Fruit fly (Drosophila melanogaster) whole organism, wandering third instar larva: Measurements from ENCODE around the gene Hayan.

Source experiments
- Abd-B ChIP-seq: fragments of >200 bp; optimal IDR thresholded peaks from 2 replicates; lab custom pipeline; 2017; ENCODE audit warnings: missing biosample characterization, missing genetic modification characterization
- CG32264 ChIP-seq: fragments of 200-800 bp; sonication (Bioruptor generic); optimal IDR thresholded peaks from 2 replicates; lab custom pipeline; 2016; ENCODE audit warnings: missing biosample characterization, missing genetic modification characterization
- CG9705 ChIP-seq: fragments of 200-800 bp; sonication (Bioruptor generic); optimal IDR thresholded peaks from 2 replicates; lab custom pipeline; 2018; ENCODE audit warnings: missing biosample characterization, mild to moderate bottlenecking, missing genetic modification characterization
- CrebA ChIP-seq: fragments of 200-800 bp; sonication (Bioruptor generic); optimal IDR thresholded peaks from 2 replicates; lab custom pipeline; 2016; ENCODE audit warnings: missing biosample characterization, mild to moderate bottlenecking, missing genetic modification characterization, borderline replicate concordance
- Dfd ChIP-seq: fragments of >200 bp; optimal IDR thresholded peaks from 2 replicates; lab custom pipeline; 2017; ENCODE audit warnings: missing biosample characterization, missing genetic modification characterization
- Dif ChIP-seq: fragments of 200-275, 200-300 bp; sonication (Bioruptor generic); optimal IDR thresholded peaks from 2 replicates; lab custom pipeline; 2018; ENCODE audit warnings: missing biosample characterization, missing genetic modification characterization; ENCODE audit not compliant: partially characterized antibody
- GATAd ChIP-seq: sonication (Bioruptor generic); optimal IDR thresholded peaks from 2 replicates; lab custom pipeline; 2016; ENCODE audit warnings: missing biosample characterization, missing genetic modification characterization
- HLH106 ChIP-seq: fragments of 200-800 bp; optimal IDR thresholded peaks from 3 replicates; lab custom pipeline; 2019; ENCODE audit warnings: missing biosample characterization, mild to moderate bottlenecking, missing genetic modification characterization, moderate library complexity
- Hnf4 ChIP-seq: fragments of 200-800 bp; sonication (Bioruptor generic); optimal IDR thresholded peaks from 2 replicates; lab custom pipeline; 2016; ENCODE audit warnings: missing biosample characterization, mild to moderate bottlenecking, missing genetic modification characterization
- Hr78 ChIP-seq: fragments of >200 bp; optimal IDR thresholded peaks from 2 replicates; lab custom pipeline; 2017; ENCODE audit warnings: missing biosample characterization, missing genetic modification characterization
- Hr83 ChIP-seq: fragments of 200-300 bp; sonication (Bioruptor generic); optimal IDR thresholded peaks from 2 replicates; lab custom pipeline; 2016; ENCODE audit warnings: missing biosample characterization, mild to moderate bottlenecking, missing genetic modification characterization, moderate library complexity; ENCODE audit not compliant: poor library complexity, severe bottlenecking
- Jra ChIP-seq: sonication (Bioruptor generic); optimal IDR thresholded peaks from 2 replicates; lab custom pipeline; 2016; ENCODE audit warnings: missing biosample characterization, missing genetic modification characterization
- N ChIP-seq: fragments of >200 bp; optimal IDR thresholded peaks from 2 replicates; lab custom pipeline; 2018; ENCODE audit warnings: missing biosample characterization, missing external identifiers, missing genetic modification characterization
- OdsH ChIP-seq: fragments of 200-800 bp; sonication (Bioruptor generic); optimal IDR thresholded peaks from 2 replicates; lab custom pipeline; 2016; ENCODE audit warnings: missing biosample characterization, mild to moderate bottlenecking, missing genetic modification characterization
- Rel ChIP-seq, 2 experiments: fragments of 200-800 bp; sonication (Bioruptor generic) in 1 of 2; optimal IDR thresholded peaks; 2 replicates in 1 of 2; 3 replicates in 1 of 2; lab custom pipeline; 2016 to 2019; ENCODE audit warnings: mild to moderate bottlenecking in 2 of 2, missing biosample characterization in 2 of 2, missing genetic modification characterization in 2 of 2, moderate library complexity in 1 of 2
- Sp1 ChIP-seq: fragments of 200-800 bp; sonication (Bioruptor generic); optimal IDR thresholded peaks from 3 replicates; lab custom pipeline; 2019; ENCODE audit warnings: missing biosample characterization, mild to moderate bottlenecking, missing genetic modification characterization, moderate library complexity
- Vsx2 ChIP-seq: fragments of 200-300, 225-300 bp; sonication (Bioruptor generic); optimal IDR thresholded peaks from 2 replicates; lab custom pipeline; 2018; ENCODE audit warnings: missing biosample characterization, missing genetic modification characterization; ENCODE audit not compliant: partially characterized antibody
- brk ChIP-seq: fragments of 200-800 bp; sonication (Bioruptor generic); optimal IDR thresholded peaks from 2 replicates; lab custom pipeline; 2016; ENCODE audit warnings: missing biosample characterization, mild to moderate bottlenecking, missing genetic modification characterization
- dl ChIP-seq, 2 experiments: fragments of 175-275, 200-275 bp in 1 of 2; fragments of 200-275 bp in 1 of 2; sonication (Bioruptor generic); optimal IDR thresholded peaks; lab custom pipeline; 2018; ENCODE audit warnings: mild to moderate bottlenecking in 2 of 2, missing biosample characterization in 2 of 2, missing genetic modification characterization in 2 of 2, moderate library complexity in 2 of 2; ENCODE audit not compliant: partially characterized antibody in 2 of 2, insufficient read depth in 1 of 2
- ey ChIP-seq: fragments of 200-800 bp; sonication (Bioruptor generic); optimal IDR thresholded peaks from 2 replicates; lab custom pipeline; 2016; ENCODE audit warnings: missing biosample characterization, missing genetic modification characterization
- foxo ChIP-seq, 2 experiments: fragments of 200-800 bp; sonication (Bioruptor generic); optimal IDR thresholded peaks; 2 replicates in 1 of 2; 3 replicates in 1 of 2; lab custom pipeline; 2016 to 2017; ENCODE audit warnings: missing biosample characterization in 2 of 2, missing genetic modification characterization in 2 of 2
- fru ChIP-seq: fragments of 200-800 bp; sonication (Bioruptor generic); optimal IDR thresholded peaks from 3 replicates; lab custom pipeline; 2016; ENCODE audit warnings: missing biosample characterization, mild to moderate bottlenecking, missing genetic modification characterization
- h ChIP-seq: fragments of 200-800 bp; sonication (Bioruptor generic); optimal IDR thresholded peaks from 3 replicates; lab custom pipeline; 2016; ENCODE audit warnings: missing biosample characterization, mild to moderate bottlenecking, missing genetic modification characterization
- jim ChIP-seq: fragments of 175-275, 200-325 bp; sonication (Bioruptor generic); optimal IDR thresholded peaks from 2 replicates; lab custom pipeline; 2016; ENCODE audit warnings: missing biosample characterization, mild to moderate bottlenecking, missing genetic modification characterization
- lola ChIP-seq: fragments of >200 bp; optimal IDR thresholded peaks from 2 replicates; lab custom pipeline; 2017; ENCODE audit warnings: missing biosample characterization, missing genetic modification characterization
- pan ChIP-seq: fragments of >200 bp; optimal IDR thresholded peaks from 2 replicates; lab custom pipeline; 2017
- psq ChIP-seq: fragments of 200-800 bp; sonication (Bioruptor generic); optimal IDR thresholded peaks from 3 replicates; lab custom pipeline; 2017; ENCODE audit warnings: missing biosample characterization, mild to moderate bottlenecking, missing genetic modification characterization, moderate library complexity
- rgr ChIP-seq: fragments of 200-800 bp; sonication (Bioruptor generic); optimal IDR thresholded peaks from 3 replicates; lab custom pipeline; 2016; ENCODE audit warnings: missing biosample characterization, mild to moderate bottlenecking, missing genetic modification characterization
- sage ChIP-seq: fragments of 200-800 bp; sonication (Bioruptor generic); optimal IDR thresholded peaks from 2 replicates; lab custom pipeline; 2016; ENCODE audit warnings: missing biosample characterization, mild to moderate bottlenecking, missing genetic modification characterization
- sv ChIP-seq: fragments of 200-800 bp; sonication (Bioruptor generic); optimal IDR thresholded peaks from 3 replicates; lab custom pipeline; 2016; ENCODE audit warnings: missing biosample characterization, missing genetic modification characterization
- usp ChIP-seq: fragments of >200 bp; optimal IDR thresholded peaks from 2 replicates; lab custom pipeline; 2017; ENCODE audit warnings: missing biosample characterization, missing genetic modification characterization
- woc ChIP-seq: sonication (Bioruptor generic); optimal IDR thresholded peaks from 2 replicates; lab custom pipeline; 2016; ENCODE audit warnings: missing biosample characterization, mild to moderate bottlenecking, missing genetic modification characterization

Hayan gene

DNA sequence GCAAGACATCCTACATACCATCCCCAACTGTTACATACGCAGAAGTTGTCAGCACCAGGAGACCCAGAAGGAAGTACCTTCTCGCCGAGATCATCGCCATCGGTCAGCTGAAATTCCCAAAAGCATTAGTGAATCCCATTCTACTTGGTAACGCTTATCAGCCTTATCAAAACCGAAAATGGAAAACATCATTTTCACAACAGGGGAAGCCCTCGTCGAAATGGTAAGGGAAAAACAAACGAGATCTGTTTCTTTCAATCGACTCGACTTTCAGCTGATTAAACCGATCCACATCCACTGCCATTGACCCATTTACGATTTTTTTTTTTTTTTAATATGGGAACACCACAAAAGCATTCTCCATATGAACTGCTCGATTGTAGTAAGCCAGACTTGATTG, 1.0 kb downstream of the Hayan start:
- TF ChIP-seq foxo (GFP tag; optimal IDR thresholded peaks at IDR 0.05; lab: Kevin White, UChicago) (no peak), Hr83 (GFP tag; lab: Kevin White, UChicago) (no peak), sv (GFP tag; lab: Kevin White, UChicago) (no peak), Dif (GFP tag; lab: Kevin White, UChicago) (no peak), dl (GFP tag; optimal IDR thresholded peaks at IDR 0.05; lab: Kevin White, UChicago; ENCODE audit: insufficient read depth in 1 of 2, partially characterized antibody in 2 of 2) (no peak), fru (GFP tag; lab: Kevin White, UChicago) (no peak), Rel (GFP tag; optimal IDR thresholded peaks at IDR 0.05; lab: Kevin White, UChicago) (no peak), Rel (tag; optimal IDR thresholded peaks at IDR 0.05; lab: Kevin White, UChicago) (peak; percentile 92)

DNA sequence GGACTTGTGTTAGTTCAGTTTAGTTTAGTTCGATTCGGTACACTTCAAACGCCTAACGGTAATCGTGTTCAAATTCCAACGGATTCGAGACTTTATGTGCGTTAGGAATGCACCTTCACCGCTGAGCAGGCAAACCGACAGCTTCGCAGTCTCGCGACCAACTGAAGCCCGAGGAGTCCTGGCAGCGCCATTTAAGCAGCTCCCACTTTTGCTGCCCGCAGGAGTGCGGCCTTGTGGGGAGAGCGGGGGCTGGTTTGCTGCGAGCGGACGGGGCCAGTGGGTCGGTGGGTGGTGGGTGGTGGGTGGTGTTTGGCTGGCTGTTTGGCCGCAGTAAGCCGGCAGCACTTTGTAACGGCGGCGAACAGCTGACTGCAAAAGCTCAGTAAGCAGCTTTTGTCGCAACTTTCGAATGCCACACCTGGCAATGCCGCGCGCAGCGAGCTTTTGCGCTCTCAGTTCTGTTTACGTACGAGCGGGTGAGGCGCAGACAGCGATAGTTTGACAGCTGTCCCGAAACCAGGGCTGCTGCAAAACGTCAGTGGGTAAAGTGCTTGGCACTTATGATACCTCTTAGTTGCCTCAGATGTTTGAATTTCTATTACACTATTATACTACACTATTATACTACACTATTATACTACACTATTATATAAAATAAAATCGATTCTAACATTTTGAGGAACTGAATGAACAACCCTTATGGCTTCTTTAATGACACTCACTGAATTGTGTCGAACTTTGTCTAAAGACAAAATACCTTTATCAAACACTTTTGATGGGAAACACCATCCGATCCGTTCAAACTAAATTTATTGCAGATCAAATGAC, 4.1 kb downstream of the Hayan start, which contains the start of gene CG32547:
Gene CG32547 (minus strand): TSS at position 181 of the 828 bp plus-strand sequence.
- TF ChIP-seq h (GFP tag; lab: Kevin White, UChicago): peak; percentile 35
- no peak for TF ChIP-seq Hnf4 (GFP tag; lab: Kevin White, UChicago)
- TF ChIP-seq jim (GFP tag; lab: Kevin White, UChicago): no peak
- TF ChIP-seq Dfd (GFP tag; lab: Kevin White, UChicago): no peak
- peak; percentile 14 for TF ChIP-seq CG9705
- TF ChIP-seq foxo (GFP tag; optimal IDR thresholded peaks at IDR 0.05; lab: Kevin White, UChicago): peak in 1 of 2 experiments; percentile 48
- no peak for TF ChIP-seq Sp1 (GFP tag; lab: Kevin White, UChicago)
- peak; percentile 40 for TF ChIP-seq HLH106 (tag; lab: Kevin White, UChicago)
- no peak for TF ChIP-seq sv (GFP tag; lab: Kevin White, UChicago)
- no peak for TF ChIP-seq ey (GFP tag; lab: Kevin White, UChicago)
- TF ChIP-seq fru (GFP tag; lab: Kevin White, UChicago): peak; percentile 77
- TF ChIP-seq dl (GFP tag; optimal IDR thresholded peaks at IDR 0.05; lab: Kevin White, UChicago; ENCODE audit: insufficient read depth in 1 of 2, partially characterized antibody in 2 of 2): no peak
- TF ChIP-seq OdsH (GFP tag; lab: Kevin White, UChicago): no peak
- peak; percentile 67 for TF ChIP-seq woc (GFP tag; lab: Kevin White, UChicago)
- TF ChIP-seq Rel (GFP tag; optimal IDR thresholded peaks at IDR 0.05; lab: Kevin White, UChicago): no peak
- TF ChIP-seq Rel (tag; optimal IDR thresholded peaks at IDR 0.05; lab: Kevin White, UChicago): peak; percentile 4
- TF ChIP-seq psq (GFP tag; lab: Kevin White, UChicago): peak; percentile 88
- TF ChIP-seq pan (lab: Kevin White, UChicago): peak; percentile 80

DNA sequence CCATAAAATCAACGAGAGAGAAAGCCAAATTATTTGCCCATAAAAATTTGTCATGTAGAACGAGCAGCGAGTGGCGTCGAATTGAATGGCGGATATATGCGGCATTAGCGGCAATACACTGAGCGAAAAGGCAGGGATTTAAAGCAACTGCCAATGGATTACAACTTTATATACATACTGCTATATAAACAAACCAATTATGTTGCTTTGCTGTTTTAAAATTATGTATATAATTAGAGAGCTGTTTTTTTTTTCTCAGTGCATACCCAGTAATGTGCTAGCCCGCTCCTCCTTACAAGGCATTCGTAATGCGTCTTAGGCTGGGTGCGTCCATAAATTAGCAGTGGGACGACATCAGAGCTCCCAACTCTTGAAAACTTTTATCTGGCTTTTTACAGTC, 15.7 kb downstream of the Hayan start:
- TF ChIP-seq jim (GFP tag; lab: Kevin White, UChicago) (no peak), lola (GFP tag; lab: Kevin White, UChicago) (no peak), GATAd (GFP tag; lab: Kevin White, UChicago) (no peak), CG32264 (GFP tag; lab: Kevin White, UChicago) (no peak), Hr83 (GFP tag; lab: Kevin White, UChicago) (no peak), CrebA (GFP tag; lab: Kevin White, UChicago) (no peak), N (GFP tag; lab: Kevin White, UChicago) (no peak), Dfd (GFP tag; lab: Kevin White, UChicago) (no peak), sage (GFP tag; lab: Kevin White, UChicago) (no peak), pan (lab: Kevin White, UChicago) (no peak), psq (GFP tag; lab: Kevin White, UChicago) (no peak), CG9705 (no peak), Sp1 (GFP tag; lab: Kevin White, UChicago) (no peak), sv (GFP tag; lab: Kevin White, UChicago) (no peak)
- TF ChIP-seq, all 38 proteins: peak for 0

DNA sequence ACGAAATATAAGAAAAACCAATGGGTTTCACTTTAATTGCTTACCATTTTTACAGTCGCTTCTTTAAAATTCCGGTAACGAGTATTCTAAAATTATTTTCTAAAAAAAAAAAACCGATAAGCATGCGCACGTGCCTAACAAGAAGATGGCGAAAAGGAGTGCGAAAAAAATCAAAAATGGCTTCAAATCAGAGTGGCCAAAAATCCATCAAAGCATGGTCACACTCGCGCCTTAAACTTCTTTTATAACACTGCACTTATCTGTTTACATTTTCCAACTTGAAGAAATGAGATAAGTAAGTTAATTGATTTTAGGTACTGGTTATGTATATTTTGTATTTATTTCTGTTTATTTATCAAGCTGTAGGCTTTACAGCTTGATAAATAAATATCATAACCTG, 23.3 kb downstream of the Hayan start, which contains the start of gene CG43843:
Gene CG43843 (minus strand): TSS at position 101 of the 400 bp plus-strand sequence.
- TF ChIP-seq foxo (GFP tag; optimal IDR thresholded peaks at IDR 0.05; lab: Kevin White, UChicago) (no peak), Hr78 (no peak), sage (GFP tag; lab: Kevin White, UChicago) (no peak)

DNA sequence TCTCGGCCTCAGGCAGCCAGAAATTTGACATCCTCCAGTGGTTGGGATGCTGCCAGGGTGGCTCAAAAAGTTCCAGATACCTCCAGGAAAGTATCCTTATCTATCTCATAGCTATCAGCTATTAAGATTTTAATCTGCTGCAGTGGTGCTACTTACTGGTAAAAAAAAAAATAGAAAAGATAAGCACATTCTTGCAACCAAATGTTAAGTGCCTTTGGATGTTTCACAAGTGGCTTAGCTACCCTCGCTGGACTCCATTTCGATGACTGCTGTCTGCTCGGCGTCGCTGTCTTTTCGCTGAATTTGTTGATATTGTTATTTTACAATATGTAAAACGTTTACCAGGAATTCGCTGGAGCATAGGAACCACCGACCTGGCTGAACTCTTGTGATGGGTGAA, 30.9 kb downstream of the Hayan start:
- TF ChIP-seq CG9705 (no peak), rgr (GFP tag; lab: Kevin White, UChicago) (no peak), Sp1 (GFP tag; lab: Kevin White, UChicago) (no peak), Abd-B (GFP tag; lab: Kevin White, UChicago) (no peak), brk (GFP tag; lab: Kevin White, UChicago) (no peak), Hr78 (no peak), usp (no peak), N (GFP tag; lab: Kevin White, UChicago) (no peak), sv (GFP tag; lab: Kevin White, UChicago) (no peak), lola (GFP tag; lab: Kevin White, UChicago) (no peak), HLH106 (tag; lab: Kevin White, UChicago) (no peak), Vsx2 (GFP tag; lab: Kevin White, UChicago) (no peak), h (GFP tag; lab: Kevin White, UChicago) (no peak), Dfd (GFP tag; lab: Kevin White, UChicago) (no peak), Jra (GFP tag; lab: Kevin White, UChicago) (no peak), Hr83 (GFP tag; lab: Kevin White, UChicago) (no peak)
